Worm (Caenorhabditis elegans): ENCODE results near the gene ace-1.

ce11 chrX:16321327-16321726 lies 45.8 kb upstream of the ace-1 start:
- peak; percentile 75 for TF ChIP-seq dsc-1 (tag; optimal IDR thresholded peaks at IDR 0.05)
- no peak for TF ChIP-seq mep-1 (tag; optimal IDR thresholded peaks at IDR 0.05)
- no peak for TF ChIP-seq swsn-7 (tag; optimal IDR thresholded peaks at IDR 0.05)
